Worm (Caenorhabditis elegans) whole organism, early embryonic: Measurements from ENCODE around the gene fsn-1.

ENCODE experiments used
- aly-1 ChIP-seq: sonication (generic microtip); optimal IDR thresholded peaks from 2 replicates; lab custom pipeline; 2016; ENCODE audit warnings: missing genetic modification characterization, missing compliant biosample characterization
- ama-1 ChIP-seq: fragments of 150-350 bp; optimal IDR thresholded peaks from 2 replicates; lab custom pipeline; 2014
- ceh-36 ChIP-seq: sonication (generic microtip); optimal IDR thresholded peaks from 2 replicates; lab custom pipeline; 2016; ENCODE audit warnings: missing genetic modification characterization, inconsistent platforms, missing compliant biosample characterization
- tbx-11 ChIP-seq: fragments of 200-800 bp; sonication (Bioruptor generic); IDR thresholded peaks from 2 replicates; pipeline ENCODE4 v1.3.6; 2022; ENCODE audit warnings: missing genetic modification characterization, missing compliant biosample characterization

- no peak for TF ChIP-seq ama-1 (lab: Kevin White, UChicago)
- TF ChIP-seq aly-1 = no peak
- TF ChIP-seq tbx-11 (GFP tag; lab: Robert Waterston, UW) = no peak
- TF ChIP-seq ceh-36 (tag; lab: Kevin White, UChicago) = no peak
Observed at ce11 chrIII:4924134-4924533, 13.0 kb upstream of the fsn-1 start.
